Worm (Caenorhabditis elegans): ENCODE results near the gene npr-10.

DNA sequence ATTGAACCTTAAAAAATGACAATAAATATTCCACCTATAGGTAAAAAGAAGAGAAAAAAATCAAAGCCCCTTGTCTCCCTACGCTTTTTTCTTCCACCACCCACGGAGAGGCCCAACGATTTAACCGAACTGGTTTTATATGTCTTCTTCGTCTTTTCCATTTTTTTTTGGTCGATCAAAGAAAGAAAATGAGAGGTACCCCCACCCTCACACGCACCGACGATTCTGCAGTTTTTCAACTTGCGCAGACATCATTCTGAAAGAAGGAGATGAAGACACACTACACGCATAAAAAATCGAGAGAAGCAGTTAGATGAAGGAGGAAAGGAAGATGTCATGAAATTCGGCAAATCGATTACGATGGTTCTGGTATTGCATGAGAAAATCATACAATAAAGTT, 18.2 kb downstream of the npr-10 start:
- TF ChIP-seq ceh-58 (GFP tag; IDR thresholded peaks at IDR 0.05) (no peak), him-1 (tag; optimal IDR thresholded peaks at IDR 0.05) (no peak), mxl-1 (tag; optimal IDR thresholded peaks at IDR 0.05) (no peak), bed-1 (GFP tag; IDR thresholded peaks at IDR 0.05) (no peak)
